Worm (Caenorhabditis elegans): Measurements from ENCODE around the gene slc-17.1.

- TF ChIP-seq snpc-4 (tag; optimal IDR thresholded peaks at IDR 0.05): no peak
- no peak for TF ChIP-seq pha-4 (tag; optimal IDR thresholded peaks at IDR 0.05)
- no peak for TF ChIP-seq mep-1 (tag; optimal IDR thresholded peaks at IDR 0.05)
- no peak for TF ChIP-seq unc-39 (tag; optimal IDR thresholded peaks at IDR 0.05)
- TF ChIP-seq ces-1 (GFP tag; optimal IDR thresholded peaks at IDR 0.05): no peak
- no peak for TF ChIP-seq cnd-1 (tag; optimal IDR thresholded peaks at IDR 0.05)
- TF ChIP-seq nhr-237 (tag; optimal IDR thresholded peaks at IDR 0.05): no peak
- no peak for TF ChIP-seq lsy-2 (tag; optimal IDR thresholded peaks at IDR 0.05)
These were observed 14.0 kb upstream of the slc-17.1 start for ce11 chrX:17478677-17479076.
